Worm (Caenorhabditis elegans) whole organism, young adult: Measurements from ENCODE around the gene Y43F8B.1.

Source experiments
- B0336.3 ChIP-seq: fragments of 200-800 bp; sonication (Bioruptor generic); IDR thresholded peaks from 2 replicates; pipeline ENCODE4 v1.3.6; 2022; ENCODE audit warnings: missing genetic modification characterization, missing compliant biosample characterization
- D2030.7 ChIP-seq: fragments of 200-800 bp; sonication (Bioruptor generic); IDR thresholded peaks from 2 replicates; pipeline ENCODE4 v1.3.6; 2022; ENCODE audit warnings: missing genetic modification reagents, missing genetic modification characterization, missing compliant biosample characterization
- F22D6.2 ChIP-seq: sonication (generic microtip); optimal IDR thresholded peaks from 2 replicates; lab custom pipeline; 2016; ENCODE audit warnings: mild to moderate bottlenecking, missing genetic modification characterization, missing compliant biosample characterization
- F37B4.10 ChIP-seq: fragments of 200-800 bp; sonication (Bioruptor generic); IDR thresholded peaks from 2 replicates; pipeline ENCODE4 v1.3.6; 2022; ENCODE audit warnings: missing genetic modification characterization, missing compliant biosample characterization
- F52B5.7 ChIP-seq: sonication (generic microtip); optimal IDR thresholded peaks from 2 replicates; lab custom pipeline; 2016; ENCODE audit warnings: mild to moderate bottlenecking, missing genetic modification characterization, missing compliant biosample characterization
- F57A8.1 ChIP-seq: fragments of 200-800 bp; sonication (Bioruptor generic); optimal IDR thresholded peaks from 2 replicates; lab custom pipeline; 2018; ENCODE audit warnings: mild to moderate bottlenecking, missing genetic modification characterization, moderate library complexity, missing compliant biosample characterization
- K12H6.12 ChIP-seq: fragments of 200-800 bp; sonication (Bioruptor generic); optimal IDR thresholded peaks from 2 replicates; lab custom pipeline; 2018; ENCODE audit warnings: mild to moderate bottlenecking, missing genetic modification characterization, missing compliant biosample characterization
- T07F8.4 ChIP-seq: sonication (generic microtip); optimal IDR thresholded peaks from 2 replicates; lab custom pipeline; 2016; ENCODE audit warnings: mild to moderate bottlenecking, missing genetic modification characterization, moderate library complexity, missing compliant biosample characterization
- Y53F4B.3 ChIP-seq: fragments of 200-800 bp; sonication (Bioruptor generic); IDR thresholded peaks from 2 replicates; pipeline ENCODE4 v1.3.6; 2022; ENCODE audit warnings: missing genetic modification reagents, missing genetic modification characterization, missing compliant biosample characterization
- ama-1 ChIP-seq, 3 experiments: fragments of 150-350 bp in 1 of 3; sonication (generic microtip) in 2 of 3; optimal IDR thresholded peaks; 2 replicates each; lab custom pipeline; 2014 to 2018; ENCODE audit warnings: missing biosample characterization in 2 of 3, missing genetic modification characterization in 2 of 3, missing genetic modification reagents in 2 of 3
- attf-3 ChIP-seq: fragments of 200-800 bp; sonication (Bioruptor generic); conservative IDR thresholded peaks from 2 replicates; pipeline ENCODE4 v1.3.6; 2022; ENCODE audit warnings: missing genetic modification reagents, missing genetic modification characterization, missing compliant biosample characterization
- ceh-40 ChIP-seq: fragments of 200-800 bp; sonication (Bioruptor generic); IDR thresholded peaks from 2 replicates; pipeline ENCODE4 v1.3.6; 2022; ENCODE audit warnings: missing genetic modification characterization, missing compliant biosample characterization
- ceh-58 ChIP-seq: fragments of 200-800 bp; sonication (Bioruptor generic); IDR thresholded peaks from 2 replicates; pipeline ENCODE4 v1.3.6; 2022; ENCODE audit warnings: missing genetic modification characterization, missing compliant biosample characterization
- dox-1 ChIP-seq: fragments of 200-800 bp; sonication (Bioruptor generic); IDR thresholded peaks from 2 replicates; pipeline ENCODE4 v1.3.6; 2022; ENCODE audit warnings: missing genetic modification reagents, missing genetic modification characterization, missing compliant biosample characterization
- dpff-1 ChIP-seq: sonication (generic microtip); optimal IDR thresholded peaks from 2 replicates; lab custom pipeline; 2017; ENCODE audit warnings: mild to moderate bottlenecking, missing genetic modification characterization, missing compliant biosample characterization
- dpl-1 ChIP-seq: fragments of 150-350 bp; optimal IDR thresholded peaks from 2 replicates; lab custom pipeline; 2014; ENCODE audit warnings: missing biosample characterization, missing genetic modification reagents, missing genetic modification characterization
- egrh-3 ChIP-seq: fragments of 200-800 bp; sonication (Bioruptor generic); IDR thresholded peaks from 2 replicates; pipeline ENCODE4 v1.3.6; 2022; ENCODE audit warnings: missing genetic modification reagents, missing genetic modification characterization, missing compliant biosample characterization
- ekl-4 ChIP-seq: fragments of 200-800 bp; sonication (Bioruptor generic); IDR thresholded peaks from 2 replicates; pipeline ENCODE4 v1.3.6; 2022; ENCODE audit warnings: missing genetic modification reagents, missing genetic modification characterization, missing compliant biosample characterization
- hlh-12 ChIP-seq: sonication (generic microtip); optimal IDR thresholded peaks from 2 replicates; lab custom pipeline; 2016; ENCODE audit warnings: missing genetic modification characterization, missing compliant biosample characterization
- hmg-1.2 ChIP-seq: fragments of 200-800 bp; sonication (Bioruptor generic); IDR thresholded peaks from 2 replicates; pipeline ENCODE4 v1.3.6; 2022; ENCODE audit warnings: missing genetic modification reagents, missing genetic modification characterization, missing compliant biosample characterization
- hmg-20 ChIP-seq: fragments of 200-800 bp; sonication (Bioruptor generic); IDR thresholded peaks from 2 replicates; pipeline ENCODE4 v1.3.6; 2022; ENCODE audit warnings: missing genetic modification reagents, missing genetic modification characterization, missing compliant biosample characterization
- hsf-1 ChIP-seq: fragments of 200-800 bp; sonication (Bioruptor generic); IDR thresholded peaks from 2 replicates; pipeline ENCODE4 v1.3.6; 2022; ENCODE audit warnings: missing genetic modification reagents, missing genetic modification characterization, missing compliant biosample characterization
- let-526 ChIP-seq: fragments of 200-800 bp; sonication (Bioruptor generic); IDR thresholded peaks from 2 replicates; pipeline ENCODE4 v1.3.6; 2022; ENCODE audit warnings: missing genetic modification reagents, missing genetic modification characterization, missing compliant biosample characterization
- lin-26 ChIP-seq: fragments of 200-800 bp; sonication (Bioruptor generic); IDR thresholded peaks from 2 replicates; pipeline ENCODE4 v1.3.6; 2022; ENCODE audit warnings: missing genetic modification reagents, missing genetic modification characterization, missing compliant biosample characterization
- lin-54 ChIP-seq: fragments of 200-800 bp; sonication (Bioruptor generic); optimal IDR thresholded peaks from 2 replicates; lab custom pipeline; 2018; ENCODE audit warnings: mild to moderate bottlenecking, missing genetic modification characterization, missing compliant biosample characterization
- mcd-1 ChIP-seq: fragments of 200-800 bp; sonication (Bioruptor generic); IDR thresholded peaks from 2 replicates; pipeline ENCODE4 v1.3.6; 2022; ENCODE audit warnings: missing genetic modification reagents, missing genetic modification characterization, missing compliant biosample characterization
- rec-8 ChIP-seq, 2 experiments: sonication (generic microtip); optimal IDR thresholded peaks; 2 replicates each; lab custom pipeline; 2016; ENCODE audit warnings: mild to moderate bottlenecking in 2 of 2, missing genetic modification characterization in 2 of 2, missing genetic modification reagents in 2 of 2, missing genotype in 2 of 2, missing biosample characterization in 1 of 2, missing compliant biosample characterization in 1 of 2, moderate library complexity in 1 of 2
- rpc-1 ChIP-seq, 2 experiments: fragments of 150-350 bp in 1 of 2; sonication (generic microtip) in 1 of 2; optimal IDR thresholded peaks; 2 replicates each; lab custom pipeline; 2014 to 2018; ENCODE audit warnings: missing biosample characterization in 1 of 2, missing genetic modification characterization in 1 of 2, missing genetic modification reagents in 1 of 2, missing genotype in 1 of 2
- sdz-38 ChIP-seq: sonication (generic microtip); optimal IDR thresholded peaks from 2 replicates; lab custom pipeline; 2016; ENCODE audit warnings: missing genotype, missing genetic modification characterization, missing compliant biosample characterization
- tbp1 ChIP-seq: fragments of 200-800 bp; sonication (Bioruptor generic); optimal IDR thresholded peaks from 2 replicates; lab custom pipeline; 2018; ENCODE audit warnings: mild to moderate bottlenecking, missing genetic modification characterization, missing compliant biosample characterization
- tbx-9 ChIP-seq: sonication (generic microtip); optimal IDR thresholded peaks from 2 replicates; lab custom pipeline; 2016; ENCODE audit warnings: borderline replicate concordance, missing genetic modification characterization, inconsistent platforms, missing compliant biosample characterization
- unc-62 ChIP-seq: fragments of 150-350 bp; optimal IDR thresholded peaks from 2 replicates; lab custom pipeline; 2014; ENCODE audit warnings: missing biosample characterization, missing genetic modification reagents, missing genetic modification characterization
- zfh-2 ChIP-seq: fragments of 200-800 bp; sonication (Bioruptor generic); conservative IDR thresholded peaks from 2 replicates; pipeline ENCODE4 v1.3.6; 2022; ENCODE audit warnings: missing genetic modification reagents, missing genetic modification characterization, missing compliant biosample characterization
- ztf-18 ChIP-seq: sonication (generic microtip); optimal IDR thresholded peaks from 2 replicates; lab custom pipeline; 2016; ENCODE audit warnings: missing genotype, mild to moderate bottlenecking, missing genetic modification characterization, missing compliant biosample characterization
- ztf-22 ChIP-seq: fragments of 200-800 bp; sonication (Bioruptor generic); optimal IDR thresholded peaks from 2 replicates; lab custom pipeline; 2018; ENCODE audit warnings: mild to moderate bottlenecking, missing genetic modification characterization, moderate library complexity, missing compliant biosample characterization
- ztf-25 ChIP-seq: fragments of 200-800 bp; sonication (Bioruptor generic); IDR thresholded peaks from 2 replicates; pipeline ENCODE4 v1.3.6; 2022; ENCODE audit warnings: missing genetic modification reagents, missing genetic modification characterization, missing compliant biosample characterization
- ztf-3 ChIP-seq: fragments of 200-800 bp; sonication (Bioruptor generic); optimal IDR thresholded peaks from 2 replicates; lab custom pipeline; 2018; ENCODE audit warnings: mild to moderate bottlenecking, missing genetic modification characterization, missing compliant biosample characterization

Y43F8B.1 gene

DNA sequence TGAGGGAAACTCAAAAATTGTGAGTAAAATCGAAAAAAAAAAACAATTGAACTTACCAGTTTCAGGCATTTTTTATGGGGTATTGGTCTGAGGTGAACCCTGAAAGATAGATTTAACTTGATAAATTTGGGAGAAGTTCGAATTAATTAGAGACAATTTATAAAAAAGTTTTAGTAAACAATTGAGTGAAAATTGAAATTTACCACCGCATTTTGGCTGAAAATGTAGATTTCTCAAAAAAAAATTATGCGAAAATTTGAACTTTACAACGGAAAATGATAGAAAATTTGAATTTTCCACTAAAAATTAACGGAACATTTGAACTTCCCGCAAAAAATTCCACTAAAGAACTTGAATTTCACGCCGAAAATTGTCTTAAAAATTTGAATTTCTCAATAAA is at the start of gene Y43F8B.1:
TSS of gene Y43F8B.1 (minus strand) at position 101 of the 400 bp plus-strand sequence.
- TF ChIP-seq ztf-18 (tag; lab: Kevin White, UChicago) (no peak), hsf-1 (GFP tag; lab: Robert Waterston, UW) (no peak), K12H6.12 (tag; lab: Kevin White, UChicago) (no peak)
- TF ChIP-seq, all 124 proteins: peak for 0

DNA sequence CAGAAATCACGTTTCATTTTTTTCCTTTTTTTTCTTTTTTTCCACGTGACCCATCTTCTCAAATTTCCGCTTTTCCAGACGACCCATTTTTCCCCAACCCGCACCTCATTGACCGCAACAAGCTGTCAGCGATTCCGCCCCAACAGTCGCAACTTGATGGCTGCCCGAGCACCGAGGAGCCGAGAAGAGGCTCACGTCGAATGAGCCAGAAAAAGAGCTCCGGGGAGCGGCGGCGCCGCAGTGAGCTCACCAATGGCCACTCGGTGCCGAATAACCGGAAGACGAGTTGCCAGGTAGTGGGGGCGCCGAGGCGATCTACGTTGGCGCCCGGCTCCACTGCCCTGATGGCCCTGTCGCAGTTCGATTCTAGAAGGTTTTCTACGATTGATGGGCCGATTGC is 44.8 kb upstream of the Y43F8B.1 start:
- 0 out of 2 replicates have a peak, but pooled peaks have one; percentile 25 for TF ChIP-seq dox-1
- peak; percentile 86 for TF ChIP-seq egrh-3 (GFP tag; lab: Robert Waterston, UW)
- no peak for TF ChIP-seq ama-1 (optimal IDR thresholded peaks at IDR 0.05; lab: Kevin White, UChicago)
- no peak for TF ChIP-seq ama-1 (GFP tag; optimal IDR thresholded peaks at IDR 0.05; lab: Kevin White, UChicago)
- TF ChIP-seq ceh-58, result no peak
- TF ChIP-seq zfh-2 (GFP tag; lab: Robert Waterston, UW), result peak; percentile 95
- TF ChIP-seq tbx-9 (tag; lab: Kevin White, UChicago), result no peak
- TF ChIP-seq hmg-1.2 (GFP tag; lab: Robert Waterston, UW), result no peak
- 0 out of 2 replicates have a peak, but pooled peaks have one; percentile 13 for TF ChIP-seq lin-26 (GFP tag; lab: Robert Waterston, UW)
- TF ChIP-seq dpl-1 (GFP tag; lab: Kevin White, UChicago), result no peak
- no peak for TF ChIP-seq D2030.7 (GFP tag; lab: Robert Waterston, UW)
- no peak for TF ChIP-seq ztf-25 (GFP tag; lab: Robert Waterston, UW)
- TF ChIP-seq ekl-4 (GFP tag; lab: Robert Waterston, UW), result 0 out of 2 replicates have a peak, but pooled peaks have one; percentile 19
- no peak for TF ChIP-seq B0336.3 (GFP tag; lab: Robert Waterston, UW)
- no peak for TF ChIP-seq F37B4.10 (GFP tag; lab: Robert Waterston, UW)
- TF ChIP-seq mcd-1, result 0 out of 2 replicates have a peak, but pooled peaks have one; percentile 25
- no peak for TF ChIP-seq sdz-38 (tag; lab: Kevin White, UChicago)

DNA sequence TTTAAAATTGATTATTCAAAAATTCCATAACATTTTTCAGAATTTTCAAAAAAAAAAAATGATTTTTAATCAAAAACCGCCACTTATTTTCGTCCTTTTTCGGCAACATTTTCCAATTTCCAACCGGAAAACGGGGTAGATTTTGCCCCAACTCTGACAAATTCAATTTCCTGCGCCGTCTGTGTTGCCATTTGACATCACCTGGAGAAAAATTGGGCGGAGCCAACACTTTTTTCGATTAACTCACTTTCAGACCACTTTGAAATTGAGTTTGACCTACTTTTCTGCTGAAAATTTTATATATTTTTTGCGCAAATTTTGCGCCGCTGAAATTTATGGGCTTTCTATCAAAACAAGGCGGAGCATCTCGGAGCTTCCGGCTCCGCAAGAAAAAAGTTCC is 36.3 kb upstream of the Y43F8B.1 start:
- no peak for TF ChIP-seq F57A8.1 (GFP tag; lab: Kevin White, UChicago)
- TF ChIP-seq F52B5.7, result no peak
- TF ChIP-seq ztf-22 (GFP tag; lab: Kevin White, UChicago), result no peak
- no peak for TF ChIP-seq dpff-1 (tag; lab: Kevin White, UChicago)
- TF ChIP-seq B0336.3 (GFP tag; lab: Robert Waterston, UW), result no peak
- no peak for TF ChIP-seq hlh-12 (tag; lab: Kevin White, UChicago)
- TF ChIP-seq hmg-20, result no peak
- no peak for TF ChIP-seq ceh-40 (GFP tag; lab: Robert Waterston, UW)
- no peak for TF ChIP-seq F22D6.2
- TF ChIP-seq rec-8 (tag; optimal IDR thresholded peaks at IDR 0.05; lab: Kevin White, UChicago), result no peak
- no peak for TF ChIP-seq Y53F4B.3
- TF ChIP-seq let-526, result no peak
- TF ChIP-seq attf-3 (GFP tag; lab: Robert Waterston, UW), result no peak
- TF ChIP-seq ztf-3, result no peak
- no peak for TF ChIP-seq hsf-1 (GFP tag; lab: Robert Waterston, UW)
- TF ChIP-seq lin-54 (GFP tag; lab: Kevin White, UChicago), result no peak
- no peak for TF ChIP-seq T07F8.4 (tag; lab: Kevin White, UChicago)
- TF ChIP-seq, all 124 proteins: peak for 0

DNA sequence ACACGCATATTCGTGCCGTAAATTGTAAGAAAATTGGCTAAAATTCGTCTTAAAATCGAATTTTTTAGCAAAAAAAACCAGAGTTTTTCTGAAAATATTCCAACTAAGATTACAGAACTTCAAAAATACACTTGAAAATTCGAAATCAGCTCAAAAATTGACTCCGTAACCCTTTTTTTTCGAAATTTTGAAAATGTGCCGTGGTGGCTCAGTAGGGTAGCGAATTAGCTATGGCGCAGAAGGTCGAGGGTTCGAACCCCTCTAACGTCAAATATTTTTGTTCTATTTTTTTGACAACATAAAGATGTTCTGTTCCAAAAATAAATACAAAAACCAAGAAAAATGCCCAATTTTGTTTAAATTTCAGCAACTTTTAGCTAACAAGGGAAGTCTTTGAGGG is 33.5 kb upstream of the Y43F8B.1 start:
- TF ChIP-seq tbp1 (GFP tag; lab: Kevin White, UChicago) (peak; percentile 77), rpc-1 (optimal IDR thresholded peaks at IDR 0.05; lab: Kevin White, UChicago) (peak; percentile 6), rpc-1 (tag; optimal IDR thresholded peaks at IDR 0.05; lab: Kevin White, UChicago) (peak; percentile 54), unc-62 (no peak)
